Worm (Caenorhabditis elegans) whole organism, L2 larva: ENCODE results near the gene agt-2.

ENCODE experiments used
- C34F6.9 ChIP-seq: fragments of 150-350 bp; optimal IDR thresholded peaks from 2 replicates; lab custom pipeline; 2014; ENCODE audit warnings: missing biosample characterization, missing genetic modification characterization
- F13H6.1 ChIP-seq: sonication (generic microtip); optimal IDR thresholded peaks from 2 replicates; lab custom pipeline; 2016; ENCODE audit warnings: missing genetic modification characterization, missing compliant biosample characterization
- R02D3.7 ChIP-seq: fragments of 150-350 bp; optimal IDR thresholded peaks from 2 replicates; lab custom pipeline; 2014; ENCODE audit warnings: missing biosample characterization, missing genetic modification characterization
- Y55F3AM.14 ChIP-seq: fragments of 200-800 bp; sonication (Bioruptor generic); optimal IDR thresholded peaks from 2 replicates; lab custom pipeline; 2018; ENCODE audit warnings: mild to moderate bottlenecking, missing genetic modification characterization, missing compliant biosample characterization
- ZK546.5 ChIP-seq: sonication (generic microtip); optimal IDR thresholded peaks from 2 replicates; lab custom pipeline; 2017; ENCODE audit warnings: missing biosample characterization, missing genetic modification characterization
- alr-1 ChIP-seq: fragments of 150-350 bp; optimal IDR thresholded peaks from 2 replicates; lab custom pipeline; 2014; ENCODE audit warnings: missing biosample characterization, missing genetic modification characterization
- aly-2 ChIP-seq: fragments of 150-350 bp; optimal IDR thresholded peaks from 2 replicates; lab custom pipeline; 2014; ENCODE audit warnings: missing biosample characterization, missing genetic modification characterization
- ama-1 ChIP-seq: fragments of 150-350 bp; optimal IDR thresholded peaks from 2 replicates; lab custom pipeline; 2018; ENCODE audit warnings: inconsistent platforms
- blmp-1 ChIP-seq: sonication (generic microtip); optimal IDR thresholded peaks from 2 replicates; lab custom pipeline; 2017; ENCODE audit warnings: missing genetic modification characterization, mild to moderate bottlenecking, missing compliant biosample characterization, antibody characterized with exemption, moderate library complexity; ENCODE audit not compliant: insufficient read depth
- ceh-16 ChIP-seq: fragments of 150-350 bp; optimal IDR thresholded peaks from 2 replicates; lab custom pipeline; 2014; ENCODE audit warnings: missing biosample characterization, missing genetic modification characterization
- ceh-82 ChIP-seq: fragments of 150-350 bp; optimal IDR thresholded peaks from 2 replicates; lab custom pipeline; 2014; ENCODE audit warnings: missing biosample characterization, missing genetic modification characterization
- crh-2 ChIP-seq: sonication (generic microtip); optimal IDR thresholded peaks from 2 replicates; lab custom pipeline; 2017; ENCODE audit warnings: missing biosample characterization, missing genetic modification characterization
- dmd-4 ChIP-seq: sonication (generic microtip); optimal IDR thresholded peaks from 2 replicates; lab custom pipeline; 2017; ENCODE audit warnings: missing biosample characterization, missing genetic modification characterization
- egl-27 ChIP-seq: sonication (generic microtip); optimal IDR thresholded peaks from 3 replicates; lab custom pipeline; 2017; ENCODE audit warnings: missing biosample characterization, missing genetic modification reagents, missing genetic modification characterization
- elt-1 ChIP-seq: fragments of 150-350 bp; optimal IDR thresholded peaks from 2 replicates; lab custom pipeline; 2014; ENCODE audit warnings: missing biosample characterization, missing genetic modification characterization
- elt-3 ChIP-seq: sonication (generic microtip); optimal IDR thresholded peaks from 2 replicates; lab custom pipeline; 2017; ENCODE audit warnings: missing biosample characterization, missing genetic modification characterization
- fos-1 ChIP-seq: fragments of 150-350 bp; optimal IDR thresholded peaks from 2 replicates; lab custom pipeline; 2014; ENCODE audit warnings: missing biosample characterization, missing genetic modification characterization
- gmeb-1 ChIP-seq: fragments of 150-350 bp; optimal IDR thresholded peaks from 2 replicates; lab custom pipeline; 2014; ENCODE audit warnings: missing biosample characterization, missing genetic modification characterization
- lin-11 ChIP-seq: fragments of 150-350 bp; sonication (generic microtip); optimal IDR thresholded peaks from 2 replicates; lab custom pipeline; 2014; ENCODE audit warnings: missing biosample characterization, missing genetic modification characterization, inconsistent platforms, mixed read lengths
- lin-13 ChIP-seq: fragments of 150-350 bp; optimal IDR thresholded peaks from 2 replicates; lab custom pipeline; 2014; ENCODE audit warnings: missing biosample characterization, missing genetic modification reagents, missing genetic modification characterization
- lin-39 ChIP-seq: fragments of 150-350 bp; optimal IDR thresholded peaks from 2 replicates; lab custom pipeline; 2014; ENCODE audit warnings: missing biosample characterization, missing genetic modification reagents, missing genetic modification characterization
- lsy-2 ChIP-seq, 2 experiments: fragments of 150-350 bp in 1 of 2; sonication (generic microtip) in 1 of 2; optimal IDR thresholded peaks; 2 replicates each; lab custom pipeline; 2014 to 2017; ENCODE audit warnings: missing biosample characterization in 2 of 2, missing genetic modification characterization in 2 of 2
- mab-5 ChIP-seq: fragments of 150-350 bp; optimal IDR thresholded peaks from 2 replicates; lab custom pipeline; 2014; ENCODE audit warnings: missing biosample characterization, missing genetic modification characterization
- mbf-1 ChIP-seq: sonication (generic microtip); optimal IDR thresholded peaks from 2 replicates; lab custom pipeline; 2017; ENCODE audit warnings: missing biosample characterization, missing genetic modification characterization
- mdl-1 ChIP-seq, 2 experiments: fragments of 150-350 bp in 1 of 2; sonication (generic microtip) in 1 of 2; optimal IDR thresholded peaks; 2 replicates each; lab custom pipeline; 2017; ENCODE audit warnings: missing biosample characterization in 2 of 2, missing genetic modification characterization in 2 of 2
- nhr-10 ChIP-seq: sonication (generic microtip); optimal IDR thresholded peaks from 2 replicates; lab custom pipeline; 2017; ENCODE audit warnings: missing biosample characterization, missing genetic modification characterization
- nhr-11 ChIP-seq: fragments of 150-350 bp; optimal IDR thresholded peaks from 2 replicates; lab custom pipeline; 2014; ENCODE audit warnings: missing biosample characterization, missing genetic modification characterization
- nhr-12 ChIP-seq: fragments of 150-350 bp; optimal IDR thresholded peaks from 2 replicates; lab custom pipeline; 2014; ENCODE audit warnings: missing biosample characterization, missing genetic modification characterization
- nhr-129 ChIP-seq: fragments of 150-350 bp; optimal IDR thresholded peaks from 2 replicates; lab custom pipeline; 2014; ENCODE audit warnings: missing biosample characterization, missing genetic modification characterization
- nhr-21 ChIP-seq: fragments of 150-350 bp; optimal IDR thresholded peaks from 2 replicates; lab custom pipeline; 2014; ENCODE audit warnings: missing biosample characterization, missing genetic modification characterization
- nhr-23 ChIP-seq: fragments of 150-350 bp; optimal IDR thresholded peaks from 2 replicates; lab custom pipeline; 2014; ENCODE audit warnings: missing biosample characterization, missing genetic modification reagents, missing genetic modification characterization
- nhr-237 ChIP-seq: fragments of 150-350 bp; optimal IDR thresholded peaks from 2 replicates; lab custom pipeline; 2014; ENCODE audit warnings: missing biosample characterization, missing genetic modification characterization
- nhr-25 ChIP-seq: fragments of 150-350 bp; sonication (generic microtip); optimal IDR thresholded peaks from 3 replicates; lab custom pipeline; 2014; ENCODE audit warnings: missing biosample characterization, missing genetic modification characterization
- nhr-6 ChIP-seq: fragments of 150-350 bp; optimal IDR thresholded peaks from 2 replicates; lab custom pipeline; 2014; ENCODE audit warnings: missing biosample characterization, missing genetic modification characterization
- nhr-77 ChIP-seq: fragments of 150-350 bp; optimal IDR thresholded peaks from 2 replicates; lab custom pipeline; 2014; ENCODE audit warnings: missing biosample characterization, missing genetic modification characterization
- peb-1 ChIP-seq: fragments of 150-350 bp; optimal IDR thresholded peaks from 2 replicates; lab custom pipeline; 2014; ENCODE audit warnings: missing biosample characterization, missing genetic modification characterization
- sem-4 ChIP-seq: fragments of 150-350 bp; optimal IDR thresholded peaks from 2 replicates; lab custom pipeline; 2014; ENCODE audit warnings: missing biosample characterization, missing genetic modification reagents, missing genetic modification characterization
- skn-1 ChIP-seq: sonication (generic microtip); optimal IDR thresholded peaks from 2 replicates; lab custom pipeline; 2017; ENCODE audit warnings: missing biosample characterization, missing genetic modification characterization
- sma-3 ChIP-seq: sonication (generic microtip); optimal IDR thresholded peaks from 2 replicates; lab custom pipeline; 2016; ENCODE audit warnings: missing genetic modification reagents, missing genetic modification characterization, missing compliant biosample characterization
- sma-9 ChIP-seq, 2 experiments: fragments of 150-350 bp in 1 of 2; sonication (generic microtip) in 1 of 2; optimal IDR thresholded peaks; 2 replicates each; lab custom pipeline; 2014 to 2016; ENCODE audit warnings: missing genetic modification characterization in 2 of 2, mild to moderate bottlenecking in 1 of 2, missing biosample characterization in 1 of 2, missing compliant biosample characterization in 1 of 2, missing genetic modification reagents in 1 of 2, moderate library complexity in 1 of 2
- snpc-4 ChIP-seq: fragments of 150-350 bp; optimal IDR thresholded peaks from 2 replicates; lab custom pipeline; 2014; ENCODE audit warnings: missing biosample characterization, missing genetic modification characterization
- unc-39 ChIP-seq: fragments of 150-350 bp; optimal IDR thresholded peaks from 2 replicates; lab custom pipeline; 2014; ENCODE audit warnings: missing biosample characterization, missing genetic modification characterization
- unc-55 ChIP-seq: fragments of 150-350 bp; sonication (generic microtip); optimal IDR thresholded peaks from 3 replicates; lab custom pipeline; 2014; ENCODE audit warnings: missing biosample characterization, missing genetic modification reagents, missing genetic modification characterization
- unc-62 ChIP-seq: fragments of 150-350 bp; optimal IDR thresholded peaks from 2 replicates; lab custom pipeline; 2014; ENCODE audit warnings: missing biosample characterization, missing genetic modification reagents, missing genetic modification characterization
- zag-1 ChIP-seq: fragments of 150-350 bp; optimal IDR thresholded peaks from 2 replicates; lab custom pipeline; 2014; ENCODE audit warnings: missing biosample characterization, missing genetic modification characterization
- ztf-1 ChIP-seq: fragments of 200-800 bp; sonication (Bioruptor generic); conservative IDR thresholded peaks from 2 replicates; pipeline ENCODE4 v1.3.6; 2022; ENCODE audit warnings: missing genetic modification characterization, missing compliant biosample characterization
- ztf-11 ChIP-seq: sonication (generic microtip); optimal IDR thresholded peaks from 2 replicates; lab custom pipeline; 2017; ENCODE audit warnings: missing biosample characterization, missing genetic modification characterization
- ztf-4 ChIP-seq: fragments of 150-350 bp; optimal IDR thresholded peaks from 2 replicates; lab custom pipeline; 2014; ENCODE audit warnings: missing biosample characterization, missing genetic modification characterization

agt-2 gene

ce11 chrII:5373275-5374047 lies at the start of gene agt-2, which contains the start of gene F09E5.3:
agt-2 (minus strand) TSS chrII:5373827.
F09E5.3 (plus strand) TSS chrII:5373997.
- no peak for TF ChIP-seq aly-2 (tag; lab: Kevin White, UChicago)
- no peak for TF ChIP-seq nhr-23 (tag; lab: Kevin White, UChicago)
- no peak for TF ChIP-seq ztf-1 (GFP tag; lab: Robert Waterston, UW)
- peak; percentile 90 to 96 for TF ChIP-seq lsy-2 (tag; optimal IDR thresholded peaks at IDR 0.05; lab: Kevin White, UChicago)
- peak; percentile 71 for TF ChIP-seq ama-1 (lab: Kevin White, UChicago)
- peak; percentile 63 for TF ChIP-seq blmp-1 (tag; lab: Kevin White, UChicago)
- TF ChIP-seq dmd-4 (tag; lab: Kevin White, UChicago), result no peak
- TF ChIP-seq sma-3 (GFP tag; lab: Kevin White, UChicago), result peak; percentile 89
- no peak for TF ChIP-seq unc-62 (GFP tag; lab: Kevin White, UChicago)
- TF ChIP-seq C34F6.9 (tag; lab: Kevin White, UChicago), result peak; percentile 99
- peak; percentile 86 for TF ChIP-seq nhr-21 (tag; lab: Kevin White, UChicago)
- TF ChIP-seq nhr-77 (tag; lab: Kevin White, UChicago), result peak; percentile 61
- peak; percentile 83 for TF ChIP-seq ztf-4
- TF ChIP-seq snpc-4 (tag; lab: Kevin White, UChicago), result peak; percentile 82
- peak; percentile 83 for TF ChIP-seq sem-4
- peak; percentile 11 for TF ChIP-seq nhr-237 (tag; lab: Kevin White, UChicago)
- TF ChIP-seq gmeb-1, result peak; percentile 92
- peak; percentile 81 for TF ChIP-seq egl-27 (tag; lab: Kevin White, UChicago)
- no peak for TF ChIP-seq elt-1
- no peak for TF ChIP-seq lin-39
- TF ChIP-seq skn-1 (tag; lab: Kevin White, UChicago), result peak; percentile 52
- no peak for TF ChIP-seq alr-1 (tag; lab: Kevin White, UChicago)
- peak; percentile 74 for TF ChIP-seq zag-1 (tag; lab: Kevin White, UChicago)
- TF ChIP-seq ceh-82 (tag; lab: Kevin White, UChicago), result peak; percentile 24
- TF ChIP-seq lin-13, result peak; percentile 92
- peak; percentile 92 for TF ChIP-seq nhr-6 (tag; lab: Kevin White, UChicago)
- TF ChIP-seq mab-5 (tag; lab: Kevin White, UChicago), result peak; percentile 94
- no peak for TF ChIP-seq mbf-1 (tag; lab: Kevin White, UChicago)
- TF ChIP-seq Y55F3AM.14, result no peak
- TF ChIP-seq lin-11 (tag; lab: Kevin White, UChicago), result peak; percentile 60
- no peak for TF ChIP-seq peb-1 (tag; lab: Kevin White, UChicago)
- TF ChIP-seq fos-1, result peak; percentile 92
- peak; percentile 50 for TF ChIP-seq R02D3.7 (tag; lab: Kevin White, UChicago)
- TF ChIP-seq sma-9 (GFP tag; optimal IDR thresholded peaks at IDR 0.05; lab: Kevin White, UChicago), result peak; percentile 95
- no peak for TF ChIP-seq sma-9 (tag; optimal IDR thresholded peaks at IDR 0.05; lab: Kevin White, UChicago)
- TF ChIP-seq ZK546.5 (tag; lab: Kevin White, UChicago), result peak; percentile 43
- TF ChIP-seq nhr-10 (tag; lab: Kevin White, UChicago), result peak; percentile 37
- no peak for TF ChIP-seq ztf-11 (tag; lab: Kevin White, UChicago)
- peak in 1 of 2 experiments; percentile 54 for TF ChIP-seq mdl-1 (tag; optimal IDR thresholded peaks at IDR 0.05; lab: Kevin White, UChicago)
- TF ChIP-seq F13H6.1 (tag; lab: Kevin White, UChicago), result peak; percentile 92
- peak; percentile 96 for TF ChIP-seq nhr-25 (tag; lab: Kevin White, UChicago)
- TF ChIP-seq ceh-16 (tag; lab: Kevin White, UChicago), result peak; percentile 86
- peak; percentile 55 for TF ChIP-seq nhr-12 (tag; lab: Kevin White, UChicago)
- TF ChIP-seq elt-3 (tag; lab: Kevin White, UChicago), result no peak
- TF ChIP-seq nhr-11 (tag; lab: Kevin White, UChicago), result no peak
- TF ChIP-seq crh-2 (tag; lab: Kevin White, UChicago), result peak; percentile 94
- peak; percentile 94 for TF ChIP-seq unc-55 (GFP tag; lab: Kevin White, UChicago)
- TF ChIP-seq unc-39 (tag; lab: Kevin White, UChicago), result no peak
- TF ChIP-seq nhr-129 (tag; lab: Kevin White, UChicago), result peak; percentile 90
